Fruit fly (Drosophila melanogaster) whole organism, pupa: ENCODE results near the gene EMC1.
A peak's percentile ranks its signal among the peaks of the same experiment; 100 is the strongest.

ENCODE experiments used
- CG10348 ChIP-seq: fragments of 200-800 bp; sonication (Bioruptor generic); IDR thresholded peaks from 2 replicates; pipeline ENCODE4 v1.3.6; 2022; ENCODE audit warnings: missing biosample characterization, missing genetic modification characterization
- CG12605 ChIP-seq: fragments of 200-800 bp; sonication (Bioruptor generic); IDR thresholded peaks from 2 replicates; pipeline ENCODE4 v1.3.6; 2022; ENCODE audit warnings: missing biosample characterization, missing genetic modification characterization
- CG13204 ChIP-seq: fragments of 200-800 bp; sonication (Bioruptor generic); optimal IDR thresholded peaks from 2 replicates; lab custom pipeline; 2018; ENCODE audit warnings: missing biosample characterization, mild to moderate bottlenecking, missing genetic modification characterization, moderate library complexity
- CG14655 ChIP-seq: fragments of 200-800 bp; sonication (Bioruptor generic); optimal IDR thresholded peaks from 3 replicates; lab custom pipeline; 2017; ENCODE audit warnings: mild to moderate bottlenecking, missing biosample characterization, missing genetic modification reagents, missing genetic modification characterization
- CG15710 ChIP-seq: fragments of 200-800 bp; sonication (Bioruptor generic); optimal IDR thresholded peaks from 2 replicates; lab custom pipeline; 2018; ENCODE audit warnings: missing biosample characterization, mild to moderate bottlenecking, missing genetic modification characterization, moderate library complexity
- CG32121 ChIP-seq: fragments of 200-800 bp; sonication (Bioruptor generic); IDR thresholded peaks from 2 replicates; pipeline ENCODE4 v1.3.6; 2022; ENCODE audit warnings: missing biosample characterization, missing genetic modification characterization
- CG34367 ChIP-seq: fragments of 200-800 bp; sonication (Bioruptor generic); optimal IDR thresholded peaks from 2 replicates; lab custom pipeline; 2018; ENCODE audit warnings: missing biosample characterization, mild to moderate bottlenecking, missing genetic modification characterization
- CG4496 ChIP-seq: fragments of 200-800 bp; sonication (Bioruptor generic); IDR thresholded peaks from 3 replicates; pipeline ENCODE4 v1.3.6; 2022; ENCODE audit warnings: missing biosample characterization, missing genetic modification characterization
- CG8159 ChIP-seq: fragments of 200-800 bp; sonication (Bioruptor generic); optimal IDR thresholded peaks from 3 replicates; lab custom pipeline; 2018; ENCODE audit warnings: missing biosample characterization, mild to moderate bottlenecking, missing genetic modification characterization, moderate library complexity
- CG8301 ChIP-seq: fragments of 200-800 bp; sonication (Bioruptor generic); optimal IDR thresholded peaks from 2 replicates; lab custom pipeline; 2018; ENCODE audit warnings: missing biosample characterization, mild to moderate bottlenecking, missing genetic modification characterization
- CG9948 ChIP-seq: fragments of 200-800 bp; sonication (Bioruptor generic); optimal IDR thresholded peaks from 2 replicates; lab custom pipeline; 2018; ENCODE audit warnings: missing biosample characterization, mild to moderate bottlenecking, missing genetic modification characterization, moderate library complexity
- D1 ChIP-seq: fragments of 200-800 bp; sonication (Bioruptor generic); optimal IDR thresholded peaks from 2 replicates; lab custom pipeline; 2018; ENCODE audit warnings: missing biosample characterization, mild to moderate bottlenecking, missing genetic modification characterization, moderate library complexity
- EcR ChIP-seq: fragments of 200-800 bp; sonication (Bioruptor generic); optimal IDR thresholded peaks from 3 replicates; lab custom pipeline; 2019; ENCODE audit warnings: missing biosample characterization, missing genetic modification characterization, mild to moderate bottlenecking, moderate library complexity, missing genetic modification reagents
- Ets98B ChIP-seq: fragments of 200-800 bp; sonication (Bioruptor generic); IDR thresholded peaks from 2 replicates; pipeline ENCODE4 v1.3.6; 2022; ENCODE audit warnings: missing biosample characterization, missing genetic modification characterization
- Pif1A ChIP-seq: fragments of 200-800 bp; sonication (Bioruptor generic); optimal IDR thresholded peaks from 3 replicates; lab custom pipeline; 2016; ENCODE audit warnings: missing biosample characterization, missing genetic modification characterization
- Pif1B ChIP-seq: fragments of 200-800 bp; sonication (Bioruptor generic); optimal IDR thresholded peaks from 3 replicates; lab custom pipeline; 2016; ENCODE audit warnings: missing biosample characterization, missing genetic modification characterization
- Snoo ChIP-seq: fragments of 200-800 bp; sonication (Bioruptor generic); optimal IDR thresholded peaks from 3 replicates; lab custom pipeline; 2017; ENCODE audit warnings: missing biosample characterization, mild to moderate bottlenecking, missing genetic modification characterization, inconsistent platforms
- fd96Ca ChIP-seq: fragments of 200-800 bp; sonication (Bioruptor generic); IDR thresholded peaks from 3 replicates; pipeline ENCODE4 v1.3.6; 2022; ENCODE audit warnings: missing biosample characterization, missing genetic modification characterization
- gl ChIP-seq: fragments of 200-800 bp; sonication (Bioruptor generic); optimal IDR thresholded peaks from 2 replicates; lab custom pipeline; 2018; ENCODE audit warnings: missing biosample characterization, mild to moderate bottlenecking, missing genetic modification characterization
- rn ChIP-seq: fragments of 200-800 bp; sonication (Bioruptor generic); IDR thresholded peaks from 2 replicates; pipeline ENCODE4 v1.3.6; 2022; ENCODE audit warnings: missing biosample characterization, missing genetic modification characterization

Gene EMC1

dm6 chr3R:7936786-7937363 is 29.7 kb upstream of the EMC1 start:
- peak; percentile 30 for TF ChIP-seq CG13204 (GFP tag; lab: Kevin White, UChicago)
- TF ChIP-seq rn, result no peak

- TF ChIP-seq CG13204 (GFP tag; lab: Kevin White, UChicago), result no peak
- no peak for TF ChIP-seq rn
- no peak for TF ChIP-seq CG12605 (GFP tag; lab: Robert Waterston, UW)
- no peak for TF ChIP-seq CG10348
- no peak for TF ChIP-seq CG8159 (tag; lab: Kevin White, UChicago)
- no peak for TF ChIP-seq CG8301 (tag; lab: Kevin White, UChicago)
- no peak for TF ChIP-seq CG32121 (GFP tag; lab: Robert Waterston, UW)
- no peak for TF ChIP-seq Pif1B (GFP tag; lab: Kevin White, UChicago)
- TF ChIP-seq CG15710 (tag; lab: Kevin White, UChicago), result no peak
- no peak for TF ChIP-seq CG14655 (GFP tag; lab: Kevin White, UChicago)
- no peak for TF ChIP-seq gl (tag; lab: Kevin White, UChicago)
- no peak for TF ChIP-seq EcR (GFP tag; lab: Kevin White, UChicago)
- no peak for TF ChIP-seq fd96Ca (GFP tag; lab: Robert Waterston, UW)
- TF ChIP-seq D1 (tag; lab: Kevin White, UChicago), result no peak
- no peak for TF ChIP-seq CG4496 (GFP tag; lab: Robert Waterston, UW)
- no peak for TF ChIP-seq CG9948 (tag; lab: Kevin White, UChicago)
- no peak for TF ChIP-seq Pif1A (GFP tag; lab: Kevin White, UChicago)
- no peak for TF ChIP-seq Snoo (tag; lab: Kevin White, UChicago)
- TF ChIP-seq Ets98B (GFP tag; lab: Robert Waterston, UW), result no peak
Observed at dm6 chr3R:7926354-7926753, 19.2 kb upstream of the EMC1 start.

- no peak for TF ChIP-seq CG9948 (tag; lab: Kevin White, UChicago)
- no peak for TF ChIP-seq CG15710 (tag; lab: Kevin White, UChicago)
- TF ChIP-seq fd96Ca (GFP tag; lab: Robert Waterston, UW), result no peak
- no peak for TF ChIP-seq CG32121 (GFP tag; lab: Robert Waterston, UW)
- no peak for TF ChIP-seq CG8159 (tag; lab: Kevin White, UChicago)
- TF ChIP-seq D1 (tag; lab: Kevin White, UChicago), result no peak
- no peak for TF ChIP-seq Snoo (tag; lab: Kevin White, UChicago)
- no peak for TF ChIP-seq EcR (GFP tag; lab: Kevin White, UChicago)
- TF ChIP-seq CG12605 (GFP tag; lab: Robert Waterston, UW), result no peak
Observed at dm6 chr3R:7920196-7920595, 13.0 kb upstream of the EMC1 start, which contains the start of the genes CG10445 and lds. TSS of gene CG10445 (minus strand) at chr3R:7920299. TSS of gene lds (plus strand) at chr3R:7920431.

- TF ChIP-seq CG10348 (no peak), Pif1A (GFP tag; lab: Kevin White, UChicago) (no peak), CG34367 (tag; lab: Kevin White, UChicago) (no peak), D1 (tag; lab: Kevin White, UChicago) (no peak), Snoo (tag; lab: Kevin White, UChicago) (no peak)
Observed at dm6 chr3R:7913551-7913950, 6.4 kb upstream of the EMC1 start, which contains the start of gene kipf. TSS of gene kipf (plus strand) at chr3R:7913851.

dm6 chr3R:7913139-7913538 is 6.0 kb upstream of the EMC1 start, which contains the start of gene Rfk:
TSS of gene Rfk (minus strand) at chr3R:7913290.
- TF ChIP-seq Pif1A (GFP tag; lab: Kevin White, UChicago) (no peak), CG10348 (no peak), CG15710 (tag; lab: Kevin White, UChicago) (no peak), CG13204 (GFP tag; lab: Kevin White, UChicago) (no peak), CG9948 (tag; lab: Kevin White, UChicago) (no peak), Pif1B (GFP tag; lab: Kevin White, UChicago) (no peak), D1 (tag; lab: Kevin White, UChicago) (no peak)

- TF ChIP-seq gl (tag; lab: Kevin White, UChicago), result no peak
- no peak for TF ChIP-seq CG10348
- no peak for TF ChIP-seq CG12605 (GFP tag; lab: Robert Waterston, UW)
- TF ChIP-seq CG15710 (tag; lab: Kevin White, UChicago), result no peak
- no peak for TF ChIP-seq CG14655 (GFP tag; lab: Kevin White, UChicago)
- TF ChIP-seq EcR (GFP tag; lab: Kevin White, UChicago), result peak; percentile 35
- TF ChIP-seq CG4496 (GFP tag; lab: Robert Waterston, UW), result peak; percentile 37; the same call in 1 of the 3 replicates
Observed at dm6 chr3R:7911482-7911881, 4.3 kb upstream of the EMC1 start, which contains the start of gene Prat. TSS of gene Prat (minus strand) at chr3R:7911779.

- TF ChIP-seq CG8159 (tag; lab: Kevin White, UChicago) (no peak), rn (no peak)
Observed at dm6 chr3R:7902313-7902872, 4.8 kb downstream of the EMC1 start, which contains the start of gene mRpS9. TSS of gene mRpS9 (minus strand) at chr3R:7902667.
